Worm (Caenorhabditis elegans) whole organism, L4/young adult: ENCODE results near the gene C24H11.2.

Experiments used
- W03F9.2 ChIP-seq: fragments of 150-350 bp; optimal IDR thresholded peaks from 2 replicates; lab custom pipeline; 2014; ENCODE audit warnings: missing biosample characterization, missing genetic modification characterization
- dao-5 ChIP-seq: sonication (generic microtip); optimal IDR thresholded peaks from 2 replicates; lab custom pipeline; 2016; ENCODE audit warnings: missing genotype, missing genetic modification characterization, moderate library complexity, missing compliant biosample characterization
- him-1 ChIP-seq: sonication (generic microtip); optimal IDR thresholded peaks from 2 replicates; lab custom pipeline; 2016; ENCODE audit warnings: missing genotype, missing genetic modification reagents, missing genetic modification characterization, missing compliant biosample characterization

DNA sequence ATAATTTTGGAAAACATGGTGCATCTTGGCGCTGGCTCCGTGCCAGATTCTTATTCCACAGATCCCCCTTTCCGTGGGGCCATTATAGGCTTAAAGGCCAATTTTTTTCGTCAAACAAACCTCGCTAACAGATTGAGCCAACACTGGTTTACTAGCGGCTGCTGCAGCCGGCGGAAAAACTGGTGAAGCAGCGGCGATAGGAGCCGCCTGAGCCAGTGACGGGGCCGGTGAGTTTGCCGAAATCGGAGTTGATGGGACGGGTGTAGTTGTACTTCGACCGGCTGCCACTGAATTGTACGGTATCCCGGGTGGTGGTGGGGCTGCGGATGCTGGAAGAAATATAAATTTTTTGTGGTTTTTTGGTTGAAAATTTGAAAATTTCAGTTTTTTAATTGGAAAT, 49.6 kb upstream of the C24H11.2 start:
- TF ChIP-seq him-1 (tag; lab: Kevin White, UChicago) (no peak), dao-5 (no peak), W03F9.2 (no peak)
